Fruit fly (Drosophila melanogaster) whole organism, embryonic: ENCODE data around the gene salr.

ENCODE experiments used
- CG11398 ChIP-seq: fragments of 200-800 bp; sonication (Bioruptor generic); optimal IDR thresholded peaks from 2 replicates; lab custom pipeline; 2016; ENCODE audit warnings: missing biosample characterization, missing genetic modification characterization
- Dad ChIP-seq: fragments of 200-800 bp; sonication (Bioruptor generic); optimal IDR thresholded peaks from 3 replicates; lab custom pipeline; 2016; ENCODE audit warnings: missing biosample characterization, missing genetic modification characterization
- Meics ChIP-seq: fragments of 200-800 bp; sonication (Bioruptor generic); optimal IDR thresholded peaks from 2 replicates; lab custom pipeline; 2017; ENCODE audit warnings: missing biosample characterization, mild to moderate bottlenecking, missing genetic modification characterization
- bab2 ChIP-seq: fragments of 200-800 bp; sonication (Bioruptor generic); optimal IDR thresholded peaks from 2 replicates; lab custom pipeline; 2016; ENCODE audit warnings: missing biosample characterization, missing genetic modification characterization
- chif ChIP-seq, 2 experiments: fragments of 200-800 bp; sonication (Bioruptor generic); optimal IDR thresholded peaks; 3 replicates each; lab custom pipeline; 2016; ENCODE audit warnings: missing biosample characterization in 2 of 2, missing genetic modification characterization in 2 of 2
- h ChIP-seq: fragments of >200 bp; optimal IDR thresholded peaks from 2 replicates; lab custom pipeline; 2017
- kni ChIP-seq: fragments of 200-800 bp; sonication (Bioruptor generic); optimal IDR thresholded peaks from 3 replicates; lab custom pipeline; 2017; ENCODE audit warnings: mild to moderate bottlenecking, missing biosample characterization, missing genetic modification reagents, missing genetic modification characterization
- lola ChIP-seq, 3 experiments: fragments of >200 bp in 2 of 3; fragments of 200-800 bp in 1 of 3; sonication (Bioruptor generic) in 1 of 3; optimal IDR thresholded peaks; 2 replicates each; lab custom pipeline; 2017 to 2019; ENCODE audit warnings: missing biosample characterization in 3 of 3, missing genetic modification characterization in 3 of 3, mild to moderate bottlenecking in 1 of 3, moderate library complexity in 1 of 3
- nerfin-2 ChIP-seq: fragments of 200-800 bp; sonication (Bioruptor generic); IDR thresholded peaks from 2 replicates; pipeline ENCODE4 v1.3.6; 2022; ENCODE audit warnings: missing biosample characterization, missing genetic modification characterization; ENCODE audit not compliant: partially characterized antibody

dm6 chr2L:11399482-11400136, 40.9 kb downstream of the salr start:
- TF ChIP-seq CG11398 (GFP tag; lab: Kevin White, UChicago) = no peak
- no peak for TF ChIP-seq chif (GFP tag; optimal IDR thresholded peaks at IDR 0.05; lab: Kevin White, UChicago)
- no peak for TF ChIP-seq Meics (GFP tag; lab: Kevin White, UChicago)
- TF ChIP-seq nerfin-2 (GFP tag; lab: Robert Waterston, UW) = no peak
- TF ChIP-seq Dad = no peak
- no peak for TF ChIP-seq kni (GFP tag; lab: Kevin White, UChicago)
- no peak for TF ChIP-seq lola (GFP tag; optimal IDR thresholded peaks at IDR 0.05; lab: Kevin White, UChicago)
- no peak for TF ChIP-seq h (lab: Kevin White, UChicago)
- no peak for TF ChIP-seq bab2 (GFP tag; lab: Kevin White, UChicago)
